Worm (Caenorhabditis elegans) whole organism, dauer: ENCODE measurements around the gene bgal-1.

Source experiments
- unc-62 ChIP-seq: sonication (generic microtip); optimal IDR thresholded peaks from 2 replicates; lab custom pipeline; 2017; ENCODE audit warnings: missing biosample characterization, missing genetic modification reagents, missing genetic modification characterization

bgal-1 gene

DNA sequence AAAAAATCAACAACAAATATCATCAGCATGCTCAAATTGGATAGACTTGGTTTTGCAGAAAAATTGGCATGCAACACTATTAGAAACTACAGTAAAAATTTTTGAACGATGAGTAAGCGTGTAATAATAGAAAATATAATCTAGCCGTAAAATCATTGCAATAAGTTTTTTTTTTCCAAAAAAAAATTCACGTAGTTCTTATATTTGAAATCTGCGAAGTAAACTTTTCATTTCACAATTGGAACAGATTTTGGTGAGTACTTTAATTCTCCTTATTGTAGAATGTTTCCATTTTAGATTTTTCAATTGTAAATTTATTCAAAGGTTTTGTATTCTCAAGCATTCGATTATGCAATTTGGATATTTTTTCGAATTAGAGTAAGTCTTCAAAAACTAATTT lies 25.5 kb downstream of the bgal-1 start, which contains the start of gene K10D6.3:
K10D6.3 (plus strand) TSS at position 301 of the 400 bp plus-strand sequence.
- TF ChIP-seq unc-62 (GFP tag; lab: Kevin White, UChicago) = no peak

DNA sequence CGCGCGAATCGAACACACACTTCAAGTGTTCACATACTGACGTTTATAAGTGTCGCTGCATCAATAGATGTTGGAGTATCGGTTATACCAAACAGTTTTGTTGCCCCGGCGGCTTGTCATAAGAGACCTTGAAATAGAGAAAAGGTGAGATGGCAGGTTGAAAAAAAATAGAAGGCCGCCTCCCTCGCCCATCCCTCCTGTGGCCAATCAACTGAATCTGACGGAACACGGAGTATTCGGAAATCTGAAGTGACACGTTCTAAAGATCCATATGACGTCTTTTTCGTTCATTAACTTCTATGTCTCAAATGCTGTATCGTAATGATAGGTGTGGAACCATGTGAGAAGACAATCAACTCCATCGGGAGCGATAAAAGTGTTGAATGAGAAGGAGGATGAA lies 26.3 kb downstream of the bgal-1 start:
- no peak for TF ChIP-seq unc-62 (GFP tag; lab: Kevin White, UChicago)

DNA sequence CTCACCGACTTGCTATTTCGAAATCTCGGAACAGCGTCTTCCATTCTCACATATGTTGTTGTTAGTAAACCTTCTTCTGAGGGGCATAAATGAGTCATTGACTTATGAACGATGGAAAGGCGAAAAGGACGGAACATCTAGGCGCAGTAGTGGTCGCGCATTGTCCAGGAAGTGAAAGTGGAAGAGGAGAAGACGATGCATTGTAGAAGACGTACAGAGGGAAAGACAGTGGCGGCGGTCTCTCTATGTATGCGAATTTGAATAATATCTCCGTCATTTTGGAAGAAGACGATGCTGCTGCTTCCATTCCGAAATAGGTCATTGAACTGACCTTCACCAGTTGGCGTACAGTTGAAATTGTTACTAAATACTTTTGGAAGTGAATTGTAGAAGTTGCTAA lies 27.7 kb downstream of the bgal-1 start:
- no peak for TF ChIP-seq unc-62 (GFP tag; lab: Kevin White, UChicago)

DNA sequence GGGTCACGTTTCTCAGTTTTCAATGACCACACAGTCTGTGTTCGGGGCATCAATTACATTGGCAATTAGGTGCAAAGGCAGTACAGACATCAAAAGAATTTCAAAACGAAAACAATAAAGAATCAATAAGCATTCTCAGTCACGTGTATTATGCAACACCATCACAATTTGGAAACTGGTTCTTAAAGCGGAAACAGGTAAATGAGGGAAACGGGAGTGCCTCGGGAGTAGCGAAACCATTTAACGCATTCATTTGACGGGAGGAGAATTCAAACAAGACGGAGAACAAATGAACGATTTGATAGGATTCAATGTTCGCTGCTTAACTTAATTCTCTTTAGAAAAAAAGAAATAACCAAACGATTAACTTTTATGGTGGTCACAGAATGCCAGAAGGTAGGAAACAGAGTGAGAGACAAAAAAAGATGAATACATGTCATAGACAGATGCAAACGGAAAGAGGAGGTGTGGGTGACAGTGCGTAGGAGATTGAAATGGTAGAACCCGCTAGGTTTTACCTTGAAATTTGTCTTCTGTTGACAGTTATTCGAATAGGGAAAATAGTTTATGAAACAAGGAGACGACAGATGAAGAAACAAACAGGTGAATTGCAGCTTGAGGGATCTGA lies 29.1 kb downstream of the bgal-1 start:
- no peak for TF ChIP-seq unc-62 (GFP tag; lab: Kevin White, UChicago)

DNA sequence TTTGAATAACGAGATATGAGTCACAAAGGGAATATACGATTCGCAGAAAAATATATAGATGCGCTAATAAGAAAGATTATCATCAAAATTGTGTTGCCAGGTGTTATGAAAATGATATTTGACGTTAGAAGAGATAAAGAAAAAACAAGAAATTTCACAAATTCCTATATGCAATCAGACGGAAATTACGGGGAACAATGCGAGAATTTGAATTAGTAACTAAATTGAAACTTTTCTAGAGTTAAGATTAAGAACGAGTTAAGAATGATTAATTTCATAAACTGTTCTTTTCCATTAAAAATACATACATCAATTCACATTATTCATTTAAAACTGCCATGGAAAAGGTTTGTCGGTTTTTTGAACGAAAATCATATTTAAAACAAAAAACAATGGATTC lies 29.7 kb downstream of the bgal-1 start, which contains the start of gene clc-6:
clc-6 (minus strand) TSS at position 101 of the 400 bp plus-strand sequence.
- no peak for TF ChIP-seq unc-62 (GFP tag; lab: Kevin White, UChicago)

DNA sequence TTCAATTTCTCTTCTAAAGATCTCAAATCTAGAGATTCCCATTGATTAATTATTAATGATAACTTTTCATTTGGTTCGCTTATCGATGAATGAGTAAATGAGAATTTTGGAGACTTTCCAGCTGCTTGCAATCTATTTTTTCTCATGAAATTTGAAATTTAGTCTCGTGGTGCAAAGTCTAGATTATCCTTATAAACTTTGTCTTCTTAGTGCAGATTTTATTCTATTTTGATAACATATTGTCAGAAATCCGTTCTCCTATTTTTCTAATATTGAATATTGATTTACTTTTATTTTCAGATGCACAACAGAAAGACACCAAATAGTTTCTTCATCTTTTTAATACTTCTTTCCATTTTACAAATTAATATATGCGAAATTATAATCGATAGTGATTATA lies 34.8 kb downstream of the bgal-1 start, which contains the start of gene lgc-49:
lgc-49 (plus strand) TSS at position 301 of the 400 bp plus-strand sequence.
- TF ChIP-seq unc-62 (GFP tag; lab: Kevin White, UChicago) = no peak

DNA sequence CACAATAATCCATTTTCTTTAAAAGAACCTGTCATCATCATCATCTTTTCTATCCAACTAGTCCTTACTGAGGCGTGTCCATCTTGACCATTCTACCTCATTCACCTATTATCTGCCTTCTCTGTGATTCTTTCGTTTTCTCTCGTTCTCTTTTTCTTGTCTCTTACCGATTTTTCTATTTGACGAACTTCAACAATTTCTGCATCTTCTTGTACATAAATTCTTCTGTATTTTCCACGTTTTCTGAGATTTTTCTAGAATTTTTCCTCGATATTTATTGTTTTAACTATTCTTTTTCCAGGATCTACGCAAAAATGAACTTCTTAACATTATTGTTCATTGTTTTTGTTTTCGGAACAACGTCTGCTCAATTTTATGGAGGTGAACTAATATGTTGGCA lies 42.9 kb downstream of the bgal-1 start, which contains the start of gene cnc-10:
cnc-10 (plus strand) TSS at position 301 of the 400 bp plus-strand sequence.
- no peak for TF ChIP-seq unc-62 (GFP tag; lab: Kevin White, UChicago)

DNA sequence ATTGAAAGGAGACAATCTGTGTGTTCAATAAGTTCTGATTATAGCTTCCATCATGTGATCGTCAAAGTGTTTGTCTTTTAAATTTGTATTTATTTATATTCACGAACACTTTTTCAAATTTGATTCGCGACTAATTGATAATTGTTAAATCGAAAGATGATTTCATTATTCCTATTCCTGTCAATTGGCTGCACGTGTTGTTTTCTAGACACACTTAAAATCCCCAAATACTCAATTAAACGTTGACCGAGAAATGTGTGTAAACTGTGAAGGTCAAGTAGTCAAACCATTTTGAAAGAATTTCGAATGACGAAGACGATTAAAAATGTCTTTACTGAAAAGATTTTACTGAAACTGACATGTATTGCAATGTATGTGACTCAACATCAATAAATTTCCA lies 44.9 kb downstream of the bgal-1 start:
- no peak for TF ChIP-seq unc-62 (GFP tag; lab: Kevin White, UChicago)

DNA sequence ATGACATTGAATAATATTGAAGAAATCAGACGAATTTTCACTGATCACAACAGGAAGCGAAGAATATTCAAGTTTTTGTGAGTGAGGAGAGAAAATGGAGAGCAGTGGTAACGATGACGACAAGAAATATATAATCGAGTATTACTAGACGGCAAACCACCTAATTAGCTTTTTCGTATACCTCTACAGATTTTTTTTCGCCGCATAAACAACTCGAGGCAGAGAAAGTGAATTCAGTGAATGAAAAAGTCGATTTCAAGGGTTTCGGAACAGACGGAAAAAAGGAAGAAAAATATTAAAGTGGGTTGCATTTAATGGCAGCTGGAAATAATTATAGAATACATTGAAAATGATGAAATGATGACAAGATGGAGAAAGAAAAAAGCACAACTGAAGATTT lies 48.2 kb downstream of the bgal-1 start, which contains the start of gene gpa-1:
gpa-1 (minus strand) TSS at position 101 of the 400 bp plus-strand sequence.
- no peak for TF ChIP-seq unc-62 (GFP tag; lab: Kevin White, UChicago)

DNA sequence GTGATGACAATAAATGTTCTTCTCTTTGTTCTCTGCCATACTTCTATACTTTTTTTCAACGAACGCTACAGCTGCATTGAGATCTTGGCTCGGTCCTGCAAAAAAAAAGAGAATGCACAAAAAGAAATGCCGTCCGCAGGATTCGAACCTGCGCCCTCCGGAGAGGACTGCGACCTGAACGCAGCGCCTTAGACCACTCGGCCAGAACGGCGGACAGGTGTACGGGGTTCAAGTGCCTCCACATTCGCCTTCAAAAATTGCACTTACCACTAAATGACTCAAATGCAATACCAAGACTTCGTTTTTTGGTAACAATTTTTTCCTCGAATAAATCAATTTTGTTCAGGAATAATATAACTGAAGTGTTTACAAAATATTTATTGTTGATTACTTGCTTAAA lies 51.2 kb downstream of the bgal-1 start:
- TF ChIP-seq unc-62 (GFP tag; lab: Kevin White, UChicago) = no peak
